Worm (Caenorhabditis elegans) whole organism, L4 larva: Measurements from ENCODE around the gene twk-12.

Experiments used
- F26F4.8 ChIP-seq: fragments of 200-800 bp; sonication (Bioruptor generic); conservative IDR thresholded peaks from 2 replicates; pipeline ENCODE4 v1.3.6; 2022; ENCODE audit warnings: missing genetic modification characterization, missing compliant biosample characterization
- F44E2.7 ChIP-seq: fragments of 200-800 bp; sonication (Bioruptor generic); IDR thresholded peaks from 2 replicates; pipeline ENCODE4 v2.1.2; 2022; ENCODE audit warnings: missing genetic modification characterization, missing compliant biosample characterization
- F49E8.2 ChIP-seq: sonication (generic microtip); optimal IDR thresholded peaks from 2 replicates; lab custom pipeline; 2016; ENCODE audit warnings: missing compliant biosample characterization, mild to moderate bottlenecking, missing genetic modification characterization, borderline replicate concordance
- R02D3.7 ChIP-seq: fragments of 150-350 bp; sonication (generic microtip); optimal IDR thresholded peaks from 3 replicates; lab custom pipeline; 2014; ENCODE audit warnings: missing biosample characterization, missing genetic modification characterization
- T20F7.1 ChIP-seq: fragments of 200-800 bp; sonication (Bioruptor generic); optimal IDR thresholded peaks from 2 replicates; lab custom pipeline; 2018; ENCODE audit warnings: mild to moderate bottlenecking, missing genetic modification characterization, missing compliant biosample characterization
- T26A8.4 ChIP-seq: fragments of 200-800 bp; sonication (Bioruptor generic); IDR thresholded peaks from 2 replicates; pipeline ENCODE4 v1.3.6; 2022; ENCODE audit warnings: missing genetic modification characterization, missing compliant biosample characterization
- Y75B8A.6 ChIP-seq: fragments of 200-800 bp; sonication (Bioruptor generic); IDR thresholded peaks from 2 replicates; pipeline ENCODE4 v1.3.6; 2022; ENCODE audit warnings: missing genetic modification reagents, missing genetic modification characterization, missing compliant biosample characterization
- ZK337.2 ChIP-seq: fragments of 200-800 bp; sonication (Bioruptor generic); IDR thresholded peaks from 2 replicates; pipeline ENCODE4 v1.3.6; 2022; ENCODE audit warnings: missing genetic modification reagents, missing genetic modification characterization, missing compliant biosample characterization
- ceh-44 ChIP-seq: fragments of 200-800 bp; sonication (Bioruptor generic); IDR thresholded peaks from 2 replicates; pipeline ENCODE4 v1.3.6; 2022; ENCODE audit warnings: missing genetic modification reagents, missing genetic modification characterization, missing compliant biosample characterization
- ceh-62 ChIP-seq: sonication (generic microtip); optimal IDR thresholded peaks from 2 replicates; lab custom pipeline; 2017; ENCODE audit warnings: missing biosample characterization, missing genetic modification characterization
- ceh-82 ChIP-seq: sonication (generic microtip); optimal IDR thresholded peaks from 2 replicates; lab custom pipeline; 2017; ENCODE audit warnings: missing biosample characterization, missing genetic modification characterization
- cey-2 ChIP-seq: sonication (generic microtip); optimal IDR thresholded peaks from 3 replicates; lab custom pipeline; 2017; ENCODE audit warnings: missing genetic modification characterization, mild to moderate bottlenecking, missing compliant biosample characterization, antibody characterized with exemption, borderline replicate concordance; ENCODE audit not compliant: insufficient read depth
- ctbp-1 ChIP-seq: fragments of 200-800 bp; sonication (Bioruptor generic); IDR thresholded peaks from 2 replicates; pipeline ENCODE4 v1.3.6; 2022; ENCODE audit warnings: missing genetic modification reagents, missing genetic modification characterization, missing compliant biosample characterization
- dve-1 ChIP-seq: sonication (generic microtip); optimal IDR thresholded peaks from 2 replicates; lab custom pipeline; 2017; ENCODE audit warnings: antibody characterized with exemption, mild to moderate bottlenecking, missing genetic modification characterization, missing compliant biosample characterization; ENCODE audit not compliant: insufficient read depth
- fkh-10 ChIP-seq: fragments of 150-350 bp; optimal IDR thresholded peaks from 2 replicates; lab custom pipeline; 2014; ENCODE audit warnings: missing biosample characterization, missing genetic modification reagents, missing genetic modification characterization
- hif-1 ChIP-seq, 2 experiments: sonication (generic microtip); optimal IDR thresholded peaks; 2 replicates each; lab custom pipeline; 2016 to 2017; ENCODE audit warnings: missing compliant biosample characterization in 2 of 2, missing genetic modification characterization in 2 of 2, missing genetic modification reagents in 2 of 2, missing genotype in 2 of 2, mild to moderate bottlenecking in 1 of 2
- hlh-30 ChIP-seq: sonication (generic microtip); optimal IDR thresholded peaks from 2 replicates; lab custom pipeline; 2017; ENCODE audit warnings: antibody characterized with exemption, mild to moderate bottlenecking, missing genetic modification characterization, missing compliant biosample characterization; ENCODE audit not compliant: insufficient read depth
- hmg-1.1 ChIP-seq: fragments of 200-800 bp; sonication (Bioruptor generic); IDR thresholded peaks from 2 replicates; pipeline ENCODE4 v1.3.6; 2022; ENCODE audit warnings: missing genetic modification reagents, missing genetic modification characterization, missing compliant biosample characterization
- lin-1 ChIP-seq: fragments of 200-800 bp; sonication (Bioruptor generic); IDR thresholded peaks from 2 replicates; pipeline ENCODE4 v1.3.6; 2022; ENCODE audit warnings: missing genetic modification reagents, missing genetic modification characterization, missing compliant biosample characterization
- lin-13 ChIP-seq: fragments of 150-350 bp; optimal IDR thresholded peaks from 2 replicates; lab custom pipeline; 2014; ENCODE audit warnings: missing biosample characterization, missing genetic modification reagents, missing genetic modification characterization
- lin-29 ChIP-seq: fragments of 200-800 bp; sonication (Bioruptor generic); IDR thresholded peaks from 2 replicates; pipeline ENCODE4 v1.3.6; 2022; ENCODE audit warnings: missing genetic modification reagents, missing genetic modification characterization, missing compliant biosample characterization
- lin-39 ChIP-seq: fragments of 150-350 bp; optimal IDR thresholded peaks from 2 replicates; lab custom pipeline; 2014; ENCODE audit warnings: missing biosample characterization, missing genetic modification reagents, missing genetic modification characterization
- lsy-2 ChIP-seq, 2 experiments: fragments of 150-350 bp in 1 of 2; sonication (generic microtip) in 1 of 2; optimal IDR thresholded peaks; 2 replicates each; lab custom pipeline; 2014 to 2017; ENCODE audit warnings: missing biosample characterization in 2 of 2, missing genetic modification characterization in 2 of 2
- mdl-1 ChIP-seq, 2 experiments: fragments of 150-350 bp in 1 of 2; sonication (generic microtip) in 1 of 2; optimal IDR thresholded peaks; 2 replicates each; lab custom pipeline; 2014 to 2017; ENCODE audit warnings: missing biosample characterization in 2 of 2, missing genetic modification characterization in 2 of 2
- mdt-29 ChIP-seq: fragments of 200-800 bp; sonication (Bioruptor generic); IDR thresholded peaks from 2 replicates; pipeline ENCODE4 v1.3.6; 2022; ENCODE audit warnings: missing genetic modification reagents, missing genetic modification characterization, missing compliant biosample characterization
- mep-1 ChIP-seq: fragments of 150-350 bp; sonication (generic microtip); optimal IDR thresholded peaks from 3 replicates; lab custom pipeline; 2014; ENCODE audit warnings: missing biosample characterization, missing genetic modification characterization
- nhr-102 ChIP-seq: sonication (generic microtip); optimal IDR thresholded peaks from 2 replicates; lab custom pipeline; 2016; ENCODE audit warnings: mild to moderate bottlenecking, missing genetic modification characterization, moderate library complexity, missing compliant biosample characterization
- nhr-11 ChIP-seq: fragments of 150-350 bp; optimal IDR thresholded peaks from 2 replicates; lab custom pipeline; 2014; ENCODE audit warnings: missing biosample characterization, missing genetic modification characterization
- nhr-28 ChIP-seq: fragments of 150-350 bp; optimal IDR thresholded peaks from 2 replicates; lab custom pipeline; 2014; ENCODE audit warnings: missing biosample characterization, missing genetic modification characterization
- nhr-41 ChIP-seq: fragments of 200-800 bp; sonication (Bioruptor generic); IDR thresholded peaks from 2 replicates; pipeline ENCODE4 v1.3.6; 2022; ENCODE audit warnings: missing genetic modification reagents, missing genetic modification characterization, missing compliant biosample characterization
- nhr-76 ChIP-seq: fragments of 150-350 bp; optimal IDR thresholded peaks from 2 replicates; lab custom pipeline; 2014; ENCODE audit warnings: missing biosample characterization, missing genetic modification characterization
- pqm-1 ChIP-seq: sonication (generic microtip); optimal IDR thresholded peaks from 2 replicates; lab custom pipeline; 2017; ENCODE audit warnings: missing biosample characterization, missing genetic modification characterization
- rbr-2 ChIP-seq: sonication (generic microtip); optimal IDR thresholded peaks from 2 replicates; lab custom pipeline; 2016; ENCODE audit warnings: missing genotype, missing genetic modification characterization, missing compliant biosample characterization
- sdz-12 ChIP-seq: fragments of 200-800 bp; sonication (Bioruptor generic); optimal IDR thresholded peaks from 2 replicates; lab custom pipeline; 2018; ENCODE audit warnings: mild to moderate bottlenecking, missing genetic modification characterization, missing compliant biosample characterization
- skn-1 ChIP-seq: fragments of 150-350 bp; optimal IDR thresholded peaks from 2 replicates; lab custom pipeline; 2014; ENCODE audit warnings: missing biosample characterization, missing genetic modification characterization
- spr-3 ChIP-seq: fragments of 200-800 bp; sonication (Bioruptor generic); optimal IDR thresholded peaks from 2 replicates; lab custom pipeline; 2018; ENCODE audit warnings: mild to moderate bottlenecking, missing genetic modification characterization, missing compliant biosample characterization
- tra-1 ChIP-seq: fragments of 200-800 bp; sonication (Bioruptor generic); IDR thresholded peaks from 2 replicates; pipeline ENCODE4 v1.3.6; 2022; ENCODE audit warnings: missing genetic modification reagents, missing genetic modification characterization, missing compliant biosample characterization
- unc-62 ChIP-seq, 3 experiments: fragments of 150-350 bp in 1 of 3; sonication (generic microtip); optimal IDR thresholded peaks in 2 of 3; peaks in 1 of 3; 1 replicate in 1 of 3; 2 replicates in 2 of 3; lab custom pipeline; 2014 to 2017; ENCODE audit warnings: missing biosample characterization in 3 of 3, missing genetic modification characterization in 3 of 3, missing genetic modification reagents in 3 of 3, missing genotype in 1 of 3
- zag-1 ChIP-seq: fragments of 150-350 bp; optimal IDR thresholded peaks from 2 replicates; lab custom pipeline; 2014; ENCODE audit warnings: missing biosample characterization, missing genetic modification characterization
- zip-2 ChIP-seq: fragments of 150-350 bp; optimal IDR thresholded peaks from 2 replicates; lab custom pipeline; 2014; ENCODE audit warnings: missing biosample characterization, missing genetic modification characterization
- ztf-11 ChIP-seq: fragments of 150-350 bp; optimal IDR thresholded peaks from 2 replicates; lab custom pipeline; 2014; ENCODE audit warnings: missing biosample characterization, missing genetic modification characterization
- ztf-7 ChIP-seq: fragments of 150-350 bp; optimal IDR thresholded peaks from 2 replicates; lab custom pipeline; 2014; ENCODE audit warnings: missing biosample characterization, missing genetic modification characterization

twk-12 gene

DNA sequence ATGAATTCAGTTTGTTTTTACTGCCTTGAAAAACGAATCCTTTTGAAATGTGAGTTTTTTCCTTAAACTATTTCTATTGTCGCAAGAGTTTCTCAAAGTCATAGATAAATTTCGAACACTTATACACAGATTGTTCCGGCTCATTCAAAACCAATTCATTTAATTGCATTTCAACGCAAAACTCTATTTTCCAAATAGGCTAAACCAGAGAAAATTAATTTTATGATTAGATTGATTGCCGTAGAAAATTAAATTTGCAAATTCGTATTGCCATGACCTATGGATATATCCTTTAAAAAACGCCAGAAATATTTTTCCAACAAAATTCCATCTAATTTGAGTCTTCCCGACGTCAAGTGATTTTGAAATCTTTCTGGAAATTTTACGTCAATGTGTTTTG, 8.6 kb downstream of the twk-12 start:
- TF ChIP-seq dve-1 (tag; lab: Kevin White, UChicago): no peak
- TF ChIP-seq ceh-82 (tag; lab: Kevin White, UChicago): no peak
- no peak for TF ChIP-seq F44E2.7 (GFP tag; lab: Robert Waterston, UW)
- TF ChIP-seq pqm-1 (tag; lab: Kevin White, UChicago): no peak
- TF ChIP-seq ceh-44 (GFP tag; lab: Robert Waterston, UW): no peak
- no peak for TF ChIP-seq zip-2
- no peak for TF ChIP-seq lin-39 (tag; lab: Kevin White, UChicago)
- TF ChIP-seq lin-13 (GFP tag; lab: Kevin White, UChicago): no peak
- no peak for TF ChIP-seq zag-1 (tag; lab: Kevin White, UChicago)
- TF ChIP-seq hlh-30: no peak
- no peak for TF ChIP-seq nhr-41 (GFP tag; lab: Robert Waterston, UW)
- TF ChIP-seq tra-1 (GFP tag; lab: Robert Waterston, UW): no peak
- no peak for TF ChIP-seq lin-1 (GFP tag; lab: Robert Waterston, UW)
- TF ChIP-seq T26A8.4: no peak
- TF ChIP-seq nhr-28 (tag; lab: Kevin White, UChicago): no peak

ce11 chrV:10677459-10677858, 10.1 kb downstream of the twk-12 start:
- TF ChIP-seq mep-1 (tag; lab: Kevin White, UChicago) (no peak), cey-2 (tag; lab: Kevin White, UChicago) (no peak), F49E8.2 (no peak), lin-29 (no peak), lin-39 (tag; lab: Kevin White, UChicago) (no peak), R02D3.7 (tag; lab: Kevin White, UChicago) (no peak), ceh-62 (tag; lab: Kevin White, UChicago) (no peak), nhr-11 (peak; percentile 18), fkh-10 (GFP tag; lab: Kevin White, UChicago) (peak; percentile 46), mdl-1 (tag; optimal IDR thresholded peaks at IDR 0.05; lab: Kevin White, UChicago) (peak in 1 of 2 experiments; percentile 27), spr-3 (no peak), lsy-2 (tag; optimal IDR thresholded peaks at IDR 0.05; lab: Kevin White, UChicago) (peak in 1 of 2 experiments; percentile 21), ztf-7 (tag; lab: Kevin White, UChicago) (no peak), ZK337.2 (GFP tag; lab: Robert Waterston, UW) (no peak), T20F7.1 (no peak), nhr-76 (tag; lab: Kevin White, UChicago) (no peak), hmg-1.1 (peak; percentile 67), hif-1 (tag; optimal IDR thresholded peaks at IDR 0.05; lab: Kevin White, UChicago) (no peak), rbr-2 (peak; percentile 46), ztf-11 (tag; lab: Kevin White, UChicago) (no peak), T26A8.4 (no peak), sdz-12 (GFP tag; lab: Kevin White, UChicago) (no peak), hlh-30 (peak; percentile 12), unc-62 (GFP tag; optimal IDR thresholded peaks at IDR 0.05 in 1 of 2; lab: Kevin White, UChicago) (peak in 1 of 2 experiments; percentile 83), unc-62 (tag; optimal IDR thresholded peaks at IDR 0.05; lab: Kevin White, UChicago) (no peak), F26F4.8 (GFP tag; lab: Robert Waterston, UW) (no peak), Y75B8A.6 (GFP tag; lab: Robert Waterston, UW) (no peak), nhr-28 (tag; lab: Kevin White, UChicago) (no peak), nhr-102 (tag; lab: Kevin White, UChicago) (no peak), nhr-41 (GFP tag; lab: Robert Waterston, UW) (no peak), skn-1 (tag; lab: Kevin White, UChicago) (no peak), mdt-29 (GFP tag; lab: Robert Waterston, UW) (no peak), ctbp-1 (0 out of 2 replicates have a peak, but pooled peaks have one; percentile 22)
